Fruit fly (Drosophila melanogaster) whole organism, embryonic: ENCODE measurements around the gene Lgr1.

Experiments used
- Antp ChIP-seq: fragments of 200-800 bp; sonication (Bioruptor generic); optimal IDR thresholded peaks from 3 replicates; lab custom pipeline; 2016; ENCODE audit warnings: missing biosample characterization, missing genetic modification characterization
- B-H2 ChIP-seq: fragments of 200-800 bp; sonication (Bioruptor generic); optimal IDR thresholded peaks from 2 replicates; lab custom pipeline; 2018; ENCODE audit warnings: missing biosample characterization, mild to moderate bottlenecking, missing genetic modification characterization
- Bgb ChIP-seq: fragments of 200-800 bp; sonication (Bioruptor generic); IDR thresholded peaks from 2 replicates; pipeline ENCODE4 v1.3.6; 2022; ENCODE audit warnings: missing biosample characterization, missing genetic modification characterization; ENCODE audit not compliant: partially characterized antibody
- CG10543 ChIP-seq: fragments of 200-800 bp; sonication (Bioruptor generic); optimal IDR thresholded peaks from 3 replicates; lab custom pipeline; 2017; ENCODE audit warnings: missing biosample characterization, mild to moderate bottlenecking, missing genetic modification characterization, moderate library complexity
- CG11560 ChIP-seq: fragments of 200-800 bp; sonication (Bioruptor generic); IDR thresholded peaks from 3 replicates; pipeline ENCODE4 v1.3.6; 2022; ENCODE audit warnings: missing biosample characterization, missing genetic modification characterization
- CG12155 ChIP-seq: fragments of 200-800 bp; sonication (Bioruptor generic); optimal IDR thresholded peaks from 3 replicates; lab custom pipeline; 2016; ENCODE audit warnings: missing biosample characterization, missing genetic modification characterization
- CG12299 ChIP-seq: fragments of 200-800 bp; sonication (Bioruptor generic); optimal IDR thresholded peaks from 2 replicates; lab custom pipeline; 2018; ENCODE audit warnings: missing biosample characterization, mild to moderate bottlenecking, missing genetic modification characterization
- CG16813 ChIP-seq: fragments of 200-800 bp; sonication (Bioruptor generic); IDR thresholded peaks from 3 replicates; pipeline ENCODE4 v1.3.6; 2022; ENCODE audit warnings: missing biosample characterization, missing genetic modification characterization; ENCODE audit not compliant: partially characterized antibody
- CG17385 ChIP-seq: fragments of 200-800 bp; sonication (Bioruptor generic); optimal IDR thresholded peaks from 3 replicates; lab custom pipeline; 2018; ENCODE audit warnings: missing biosample characterization, mild to moderate bottlenecking, missing genetic modification characterization
- CG2129 ChIP-seq: fragments of 200-800 bp; sonication (Bioruptor generic); IDR thresholded peaks from 2 replicates; pipeline ENCODE4 v1.3.6; 2022; ENCODE audit warnings: missing biosample characterization, missing genetic modification characterization; ENCODE audit not compliant: partially characterized antibody
- CG34224 ChIP-seq: fragments of 200-800 bp; sonication (Bioruptor generic); IDR thresholded peaks from 3 replicates; pipeline ENCODE4 v1.3.6; 2022; ENCODE audit warnings: missing biosample characterization, missing genetic modification characterization; ENCODE audit not compliant: partially characterized antibody
- CG4854 ChIP-seq: fragments of 200-800 bp; sonication (Bioruptor generic); optimal IDR thresholded peaks from 2 replicates; lab custom pipeline; 2016; ENCODE audit warnings: missing biosample characterization, missing genetic modification characterization, inconsistent platforms
- CG6813 ChIP-seq: fragments of 200-800 bp; sonication (Bioruptor generic); optimal IDR thresholded peaks from 2 replicates; lab custom pipeline; 2017; ENCODE audit warnings: missing biosample characterization, missing genetic modification characterization, mild to moderate bottlenecking, moderate library complexity, missing genetic modification reagents
- CG9215 ChIP-seq: fragments of 200-800 bp; sonication (Bioruptor generic); IDR thresholded peaks from 2 replicates; pipeline ENCODE4 v1.3.6; 2022; ENCODE audit warnings: missing biosample characterization, missing genetic modification characterization
- CG9932 ChIP-seq: fragments of 200-800 bp; sonication (Bioruptor generic); IDR thresholded peaks from 2 replicates; pipeline ENCODE4 v1.3.6; 2022; ENCODE audit warnings: missing biosample characterization, missing genetic modification characterization
- Camta ChIP-seq: fragments of 200-800 bp; sonication (Bioruptor generic); optimal IDR thresholded peaks from 2 replicates; lab custom pipeline; 2016; ENCODE audit warnings: missing biosample characterization, missing genetic modification characterization
- Dbx ChIP-seq: fragments of 200-800 bp; sonication (Bioruptor generic); IDR thresholded peaks from 3 replicates; pipeline ENCODE4 v1.3.6; 2022; ENCODE audit warnings: missing biosample characterization, missing genetic modification characterization
- Deaf1 ChIP-seq: fragments of 200-800 bp; optimal IDR thresholded peaks from 3 replicates; lab custom pipeline; 2019; ENCODE audit warnings: missing biosample characterization, mild to moderate bottlenecking, missing genetic modification characterization, moderate library complexity
- Dll ChIP-seq: fragments of 200-800 bp; sonication (Bioruptor generic); IDR thresholded peaks from 4 replicates; pipeline ENCODE4 v1.3.6; 2022; ENCODE audit warnings: missing biosample characterization, missing genetic modification characterization; ENCODE audit not compliant: partially characterized antibody
- Dref ChIP-seq: fragments of 200-800 bp; sonication (Bioruptor generic); IDR thresholded peaks from 2 replicates; pipeline ENCODE4 v1.3.6; 2022; ENCODE audit warnings: missing biosample characterization, missing genetic modification characterization
- E2f2 ChIP-seq: fragments of 200-800 bp; sonication (Bioruptor generic); IDR thresholded peaks from 2 replicates; pipeline ENCODE4 v1.3.6; 2022; ENCODE audit warnings: missing biosample characterization, missing genetic modification characterization
- Ets97D ChIP-seq: fragments of 200-800 bp; sonication (Bioruptor generic); optimal IDR thresholded peaks from 3 replicates; lab custom pipeline; 2016; ENCODE audit warnings: missing biosample characterization, missing genetic modification characterization
- H2.0 ChIP-seq: fragments of 200-800 bp; sonication (Bioruptor generic); IDR thresholded peaks from 2 replicates; pipeline ENCODE4 v1.3.6; 2022; ENCODE audit warnings: missing biosample characterization, missing genetic modification characterization
- HmgD ChIP-seq: fragments of 200-800 bp; sonication (Bioruptor generic); optimal IDR thresholded peaks from 3 replicates; lab custom pipeline; 2016; ENCODE audit warnings: missing biosample characterization, missing genetic modification characterization
- Hr51 ChIP-seq, 2 experiments: fragments of 200-800 bp; sonication (Bioruptor generic); optimal IDR thresholded peaks; 2 replicates in 1 of 2; 3 replicates in 1 of 2; lab custom pipeline; 2016 to 2018; ENCODE audit warnings: missing biosample characterization in 2 of 2, missing genetic modification characterization in 2 of 2, mild to moderate bottlenecking in 1 of 2, moderate library complexity in 1 of 2
- Myb ChIP-seq: fragments of 200-800 bp; sonication (Bioruptor generic); optimal IDR thresholded peaks from 2 replicates; lab custom pipeline; 2016; ENCODE audit warnings: missing biosample characterization, missing genetic modification characterization
- Neu2 ChIP-seq: fragments of 200-800 bp; sonication (Bioruptor generic); optimal IDR thresholded peaks from 3 replicates; lab custom pipeline; 2016; ENCODE audit warnings: missing biosample characterization, missing genetic modification characterization, borderline replicate concordance
- Optix ChIP-seq: fragments of 200-800 bp; sonication (Bioruptor generic); IDR thresholded peaks from 3 replicates; pipeline ENCODE4 v1.3.6; 2022; ENCODE audit warnings: missing biosample characterization, missing genetic modification characterization
- Rfx ChIP-seq: fragments of 200-800 bp; sonication (Bioruptor generic); IDR thresholded peaks from 2 replicates; pipeline ENCODE4 v1.3.6; 2022; ENCODE audit warnings: missing biosample characterization, missing genetic modification characterization
- Sox102F ChIP-seq: fragments of 200-800 bp; sonication (Bioruptor generic); optimal IDR thresholded peaks from 2 replicates; lab custom pipeline; 2018; ENCODE audit warnings: missing biosample characterization, mild to moderate bottlenecking, missing genetic modification characterization, moderate library complexity
- Tbp ChIP-seq: fragments of >200 bp; optimal IDR thresholded peaks from 2 replicates; lab custom pipeline; 2018; ENCODE audit warnings: missing biosample characterization, missing genetic modification characterization
- Xbp1 ChIP-seq: fragments of 200-800 bp; sonication (Bioruptor generic); optimal IDR thresholded peaks from 3 replicates; lab custom pipeline; 2016; ENCODE audit warnings: missing biosample characterization, mild to moderate bottlenecking, missing genetic modification characterization
- YL-1 ChIP-seq: fragments of 200-800 bp; sonication (Bioruptor generic); optimal IDR thresholded peaks from 3 replicates; lab custom pipeline; 2017; ENCODE audit warnings: missing biosample characterization, mild to moderate bottlenecking, missing genetic modification characterization
- chinmo ChIP-seq: fragments of 200-800 bp; sonication (Bioruptor generic); IDR thresholded peaks from 4 replicates; pipeline ENCODE4 v1.3.6; 2022; ENCODE audit warnings: missing biosample characterization, missing genetic modification characterization; ENCODE audit not compliant: partially characterized antibody
- chn ChIP-seq: fragments of 200-800 bp; sonication (Bioruptor generic); optimal IDR thresholded peaks from 2 replicates; lab custom pipeline; 2016; ENCODE audit warnings: missing biosample characterization, missing genetic modification characterization
- fd96Cb ChIP-seq: fragments of 200-800 bp; sonication (Bioruptor generic); optimal IDR thresholded peaks from 2 replicates; lab custom pipeline; 2018; ENCODE audit warnings: missing biosample characterization, mild to moderate bottlenecking, missing genetic modification characterization, moderate library complexity
- fru ChIP-seq: fragments of >200 bp; optimal IDR thresholded peaks from 2 replicates; lab custom pipeline; 2017
- jing ChIP-seq: fragments of 200-800 bp; sonication (Bioruptor generic); optimal IDR thresholded peaks from 2 replicates; lab custom pipeline; 2018; ENCODE audit warnings: missing biosample characterization, mild to moderate bottlenecking, missing genetic modification characterization
- knrl ChIP-seq: fragments of 200-800 bp; sonication (Bioruptor generic); IDR thresholded peaks from 3 replicates; pipeline ENCODE4 v1.3.6; 2022; ENCODE audit warnings: missing biosample characterization, missing genetic modification characterization; ENCODE audit not compliant: partially characterized antibody
- nau ChIP-seq: fragments of 200-800 bp; sonication (Bioruptor generic); optimal IDR thresholded peaks from 3 replicates; lab custom pipeline; 2017; ENCODE audit warnings: missing biosample characterization, mild to moderate bottlenecking, missing genetic modification characterization, missing genetic modification reagents
- otp ChIP-seq: fragments of 200-800 bp; sonication (Bioruptor generic); IDR thresholded peaks from 3 replicates; pipeline ENCODE4, ENCODE4 v1.3.6; 2022; ENCODE audit warnings: missing biosample characterization, missing genetic modification characterization
- sim ChIP-seq: fragments of 200-800 bp; sonication (Bioruptor generic); IDR thresholded peaks from 2 replicates; pipeline ENCODE4 v1.3.6; 2022; ENCODE audit warnings: missing biosample characterization, missing genetic modification characterization
- sqz ChIP-seq: fragments of 200-800 bp; sonication (Bioruptor generic); optimal IDR thresholded peaks from 3 replicates; lab custom pipeline; 2018; ENCODE audit warnings: missing biosample characterization, mild to moderate bottlenecking, missing genetic modification characterization
- stwl ChIP-seq: fragments of 200-800 bp; sonication (Bioruptor generic); optimal IDR thresholded peaks from 3 replicates; lab custom pipeline; 2018; ENCODE audit warnings: missing biosample characterization, mild to moderate bottlenecking, missing genetic modification characterization, moderate library complexity
- sug ChIP-seq: fragments of 200-800 bp; optimal IDR thresholded peaks from 2 replicates; lab custom pipeline; 2019; ENCODE audit warnings: missing biosample characterization, mild to moderate bottlenecking, missing genetic modification characterization, moderate library complexity
- trem ChIP-seq: fragments of 200-800 bp; optimal IDR thresholded peaks from 3 replicates; lab custom pipeline; 2019; ENCODE audit warnings: missing biosample characterization, mild to moderate bottlenecking, missing genetic modification characterization, moderate library complexity
- unc-4 ChIP-seq: fragments of 200-800 bp; sonication (Bioruptor generic); IDR thresholded peaks from 2 replicates; pipeline ENCODE4 v1.3.6; 2022; ENCODE audit warnings: missing biosample characterization, missing genetic modification characterization; ENCODE audit not compliant: partially characterized antibody
- wek ChIP-seq: fragments of 200-800 bp; sonication (Bioruptor generic); optimal IDR thresholded peaks from 3 replicates; lab custom pipeline; 2018; ENCODE audit warnings: missing biosample characterization, mild to moderate bottlenecking, missing genetic modification characterization, moderate library complexity
- zen ChIP-seq: fragments of 200-800 bp; sonication (Bioruptor generic); optimal IDR thresholded peaks from 3 replicates; lab custom pipeline; 2018; ENCODE audit warnings: missing biosample characterization, mild to moderate bottlenecking, missing genetic modification characterization, moderate library complexity
- zfh2 ChIP-seq: fragments of 200-800 bp; sonication (Bioruptor generic); optimal IDR thresholded peaks from 2 replicates; lab custom pipeline; 2016; ENCODE audit warnings: missing biosample characterization, missing genetic modification characterization

The Lgr1 gene

DNA sequence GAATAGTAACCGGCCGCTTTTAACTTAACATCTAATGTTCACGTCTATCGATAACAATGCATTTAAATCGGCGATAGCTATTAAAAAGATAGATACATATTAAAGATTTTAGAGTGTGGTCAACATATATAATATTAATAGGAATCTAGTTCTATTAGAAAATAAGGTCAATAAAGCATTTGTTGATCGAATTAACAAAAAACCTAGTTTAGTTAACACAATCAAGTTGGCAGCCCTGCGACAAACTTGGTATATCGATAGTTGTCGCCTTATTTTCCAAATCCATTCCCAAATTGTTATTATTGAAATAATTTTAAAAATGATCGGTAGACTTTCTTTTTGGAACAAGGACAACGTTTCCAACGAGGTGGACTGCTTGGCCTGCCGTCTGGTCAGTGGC lies 40.7 kb upstream of the Lgr1 start, which contains the start of the genes CG31251 and CG31360 (continued):
- TF ChIP-seq stwl (peak; percentile 88), trem (peak; percentile 99), YL-1 (GFP tag; lab: Kevin White, UChicago) (peak; percentile 22), Antp (GFP tag; lab: Kevin White, UChicago) (no peak), Dref (GFP tag; lab: Robert Waterston, UW) (peak; percentile 64), chinmo (GFP tag; lab: Robert Waterston, UW) (0 out of 4 replicates have a peak, but pooled peaks have one; percentile 61), knrl (GFP tag; lab: Robert Waterston, UW) (peak; percentile 82), Hr51 (GFP tag; optimal IDR thresholded peaks at IDR 0.05; lab: Kevin White, UChicago) (no peak), Neu2 (GFP tag; lab: Kevin White, UChicago) (no peak), Bgb (peak; percentile 73), fd96Cb (tag; lab: Kevin White, UChicago) (no peak), zen (tag; lab: Kevin White, UChicago) (peak; percentile 19), CG4854 (no peak), CG10543 (GFP tag; lab: Kevin White, UChicago) (no peak), CG16813 (GFP tag; lab: Robert Waterston, UW) (peak; percentile 84), sug (tag; lab: Kevin White, UChicago) (peak; percentile 18)

DNA sequence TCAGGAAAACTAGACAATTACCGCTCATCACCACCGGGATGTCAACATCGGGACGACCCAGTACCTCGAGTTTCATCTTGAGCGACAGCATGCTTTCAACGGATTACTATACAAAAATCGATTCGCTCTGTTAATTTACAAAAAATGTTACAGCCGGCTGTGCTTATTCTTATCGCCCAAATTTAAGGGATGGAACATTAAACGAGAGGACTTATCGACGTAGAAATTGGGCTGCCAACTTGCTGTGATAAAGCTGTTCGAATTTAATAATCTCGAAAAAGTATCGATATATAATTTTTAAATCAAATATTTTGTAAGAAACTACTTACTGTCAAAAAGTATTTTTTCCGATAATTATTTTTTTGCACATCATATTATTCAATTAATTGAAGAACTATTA lies 38.7 kb upstream of the Lgr1 start, which contains the start of gene CG31249:
Gene CG31249, minus strand, starts transcription at position 197 of the 400 bp plus-strand sequence.
- TF ChIP-seq Dll (GFP tag; lab: Robert Waterston, UW) (peak; percentile 86), Tbp (no peak), B-H2 (GFP tag; lab: Kevin White, UChicago) (peak; percentile 37), Camta (no peak), Ets97D (GFP tag; lab: Kevin White, UChicago) (peak; percentile 9), CG17385 (GFP tag; lab: Kevin White, UChicago) (no peak), CG6813 (no peak), Myb (GFP tag; lab: Kevin White, UChicago) (peak; percentile 12), Optix (GFP tag; lab: Robert Waterston, UW) (no peak), H2.0 (GFP tag; lab: Robert Waterston, UW) (no peak), unc-4 (GFP tag; lab: Robert Waterston, UW) (peak; percentile 84), sqz (GFP tag; lab: Kevin White, UChicago) (no peak), CG9932 (peak; percentile 54; the same call in 1 of the 2 replicates), Rfx (peak; percentile 29; the same call in 1 of the 2 replicates), CG11560 (tag; lab: Robert Waterston, UW) (no peak), E2f2 (GFP tag; lab: Robert Waterston, UW) (peak; percentile 32; the same call in 1 of the 2 replicates), Dbx (GFP tag; lab: Robert Waterston, UW) (peak; percentile 27; the same call in 1 of the 3 replicates), nau (GFP tag; lab: Kevin White, UChicago) (no peak), jing (no peak), CG2129 (GFP tag; lab: Robert Waterston, UW) (peak; percentile 51), otp (GFP tag; lab: Robert Waterston, UW) (no peak), stwl (peak; percentile 79), sim (no peak), chn (no peak), Xbp1 (GFP tag; lab: Kevin White, UChicago) (no peak), HmgD (GFP tag; lab: Kevin White, UChicago) (no peak), wek (GFP tag; lab: Kevin White, UChicago) (no peak), CG34224 (GFP tag; lab: Robert Waterston, UW) (peak; percentile 83), CG12299 (tag; lab: Kevin White, UChicago) (no peak), Deaf1 (no peak), zfh2 (GFP tag; lab: Kevin White, UChicago) (no peak), Sox102F (GFP tag; lab: Kevin White, UChicago) (no peak), fru (lab: Kevin White, UChicago) (no peak), CG12155 (peak; percentile 4), CG9215 (no peak)
